Worm (Caenorhabditis elegans) whole organism, L4 larva: ENCODE measurements around the gene unc-39.

ENCODE experiments used
- F10B5.3 ChIP-seq: sonication (generic microtip); optimal IDR thresholded peaks from 2 replicates; lab custom pipeline; 2016; ENCODE audit warnings: mild to moderate bottlenecking, missing genetic modification characterization, missing compliant biosample characterization
- F49E8.2 ChIP-seq: sonication (generic microtip); optimal IDR thresholded peaks from 2 replicates; lab custom pipeline; 2016; ENCODE audit warnings: missing compliant biosample characterization, mild to moderate bottlenecking, missing genetic modification characterization, borderline replicate concordance
- R02D3.7 ChIP-seq: fragments of 150-350 bp; sonication (generic microtip); optimal IDR thresholded peaks from 3 replicates; lab custom pipeline; 2014; ENCODE audit warnings: missing biosample characterization, missing genetic modification characterization
- T20F7.1 ChIP-seq: fragments of 200-800 bp; sonication (Bioruptor generic); optimal IDR thresholded peaks from 2 replicates; lab custom pipeline; 2018; ENCODE audit warnings: mild to moderate bottlenecking, missing genetic modification characterization, missing compliant biosample characterization
- aha-1 ChIP-seq: fragments of 150-350 bp; peaks from one replicate; lab custom pipeline; 2014; ENCODE audit warnings: missing biosample characterization, missing genetic modification characterization
- ama-1 ChIP-seq: fragments of 150-350 bp; optimal IDR thresholded peaks from 2 replicates; lab custom pipeline; 2014; ENCODE audit warnings: inconsistent platforms, mixed read lengths
- arid-1 ChIP-seq: fragments of 200-800 bp; sonication (Bioruptor generic); conservative IDR thresholded peaks from 2 replicates; pipeline ENCODE4 v1.3.6; 2022; ENCODE audit warnings: missing genetic modification reagents, missing genetic modification characterization, missing compliant biosample characterization
- ceh-20 ChIP-seq: fragments of 200-800 bp; sonication (Bioruptor generic); IDR thresholded peaks from 2 replicates; pipeline ENCODE4 v1.3.6; 2022; ENCODE audit warnings: missing genetic modification reagents, missing genetic modification characterization, missing compliant biosample characterization
- ceh-32 ChIP-seq: sonication (generic microtip); optimal IDR thresholded peaks from 2 replicates; lab custom pipeline; 2016; ENCODE audit warnings: mild to moderate bottlenecking, missing genetic modification characterization, missing compliant biosample characterization; ENCODE audit not compliant: poor library complexity
- cey-2 ChIP-seq: sonication (generic microtip); optimal IDR thresholded peaks from 3 replicates; lab custom pipeline; 2017; ENCODE audit warnings: missing genetic modification characterization, mild to moderate bottlenecking, missing compliant biosample characterization, antibody characterized with exemption, borderline replicate concordance; ENCODE audit not compliant: insufficient read depth
- ctbp-1 ChIP-seq: fragments of 200-800 bp; sonication (Bioruptor generic); IDR thresholded peaks from 2 replicates; pipeline ENCODE4 v1.3.6; 2022; ENCODE audit warnings: missing genetic modification reagents, missing genetic modification characterization, missing compliant biosample characterization
- daf-12 ChIP-seq: fragments of 150-350 bp; optimal IDR thresholded peaks from 2 replicates; lab custom pipeline; 2014; ENCODE audit warnings: missing biosample characterization, missing genetic modification reagents, missing genetic modification characterization
- daf-16 ChIP-seq, 3 experiments: sonication (generic microtip); optimal IDR thresholded peaks; 2 replicates each; lab custom pipeline; 2016 to 2017; ENCODE audit warnings: missing genetic modification characterization in 3 of 3, missing genetic modification reagents in 3 of 3, mild to moderate bottlenecking in 2 of 3, missing compliant biosample characterization in 2 of 3, missing biosample characterization in 1 of 3, moderate library complexity in 1 of 3
- egl-43 ChIP-seq: fragments of 200-800 bp; sonication (Bioruptor generic); IDR thresholded peaks from 2 replicates; pipeline ENCODE4 v1.3.6; 2022; ENCODE audit warnings: missing genetic modification reagents, missing genetic modification characterization, missing compliant biosample characterization
- fos-1 ChIP-seq: fragments of 150-350 bp; optimal IDR thresholded peaks from 2 replicates; lab custom pipeline; 2014; ENCODE audit warnings: missing biosample characterization, missing genetic modification characterization
- gei-8 ChIP-seq: fragments of 200-800 bp; sonication (Bioruptor generic); optimal IDR thresholded peaks from 2 replicates; lab custom pipeline; 2018; ENCODE audit warnings: mild to moderate bottlenecking, missing genetic modification characterization, missing compliant biosample characterization
- hlh-11 ChIP-seq: fragments of 200-800 bp; sonication (Bioruptor generic); optimal IDR thresholded peaks from 2 replicates; lab custom pipeline; 2018; ENCODE audit warnings: mild to moderate bottlenecking, missing genetic modification characterization, missing compliant biosample characterization
- hlh-30 ChIP-seq: sonication (generic microtip); optimal IDR thresholded peaks from 2 replicates; lab custom pipeline; 2017; ENCODE audit warnings: antibody characterized with exemption, mild to moderate bottlenecking, missing genetic modification characterization, missing compliant biosample characterization; ENCODE audit not compliant: insufficient read depth
- lim-7 ChIP-seq: fragments of 200-800 bp; sonication (Bioruptor generic); IDR thresholded peaks from 2 replicates; pipeline ENCODE4 v1.3.6; 2022; ENCODE audit warnings: missing genetic modification characterization, missing compliant biosample characterization
- lin-1 ChIP-seq: fragments of 200-800 bp; sonication (Bioruptor generic); IDR thresholded peaks from 2 replicates; pipeline ENCODE4 v1.3.6; 2022; ENCODE audit warnings: missing genetic modification reagents, missing genetic modification characterization, missing compliant biosample characterization
- lin-29 ChIP-seq: fragments of 200-800 bp; sonication (Bioruptor generic); IDR thresholded peaks from 2 replicates; pipeline ENCODE4 v1.3.6; 2022; ENCODE audit warnings: missing genetic modification reagents, missing genetic modification characterization, missing compliant biosample characterization
- lir-3 ChIP-seq: sonication (generic microtip); optimal IDR thresholded peaks from 2 replicates; lab custom pipeline; 2016; ENCODE audit warnings: mild to moderate bottlenecking, missing genetic modification characterization, missing compliant biosample characterization
- madf-5 ChIP-seq, 2 experiments: fragments of 200-800 bp; sonication (Bioruptor generic); IDR thresholded peaks; 2 replicates each; pipeline ENCODE4 v1.3.6; 2022; ENCODE audit warnings: missing compliant biosample characterization in 2 of 2, missing genetic modification characterization in 2 of 2
- madf-9 ChIP-seq: fragments of 200-800 bp; sonication (Bioruptor generic); conservative IDR thresholded peaks from 2 replicates; pipeline ENCODE4 v1.3.6; 2022; ENCODE audit warnings: missing genetic modification reagents, missing genetic modification characterization, missing compliant biosample characterization
- mdl-1 ChIP-seq, 2 experiments: fragments of 150-350 bp in 1 of 2; sonication (generic microtip) in 1 of 2; optimal IDR thresholded peaks; 2 replicates each; lab custom pipeline; 2014 to 2017; ENCODE audit warnings: missing biosample characterization in 2 of 2, missing genetic modification characterization in 2 of 2
- mxl-3 ChIP-seq: fragments of 200-800 bp; sonication (Bioruptor generic); optimal IDR thresholded peaks from 2 replicates; lab custom pipeline; 2018; ENCODE audit warnings: mild to moderate bottlenecking, missing genetic modification characterization, missing compliant biosample characterization
- nhr-10 ChIP-seq: fragments of 150-350 bp; optimal IDR thresholded peaks from 2 replicates; lab custom pipeline; 2014; ENCODE audit warnings: missing biosample characterization, missing genetic modification characterization
- nhr-111 ChIP-seq: fragments of 200-800 bp; sonication (Bioruptor generic); optimal IDR thresholded peaks from 2 replicates; lab custom pipeline; 2018; ENCODE audit warnings: mild to moderate bottlenecking, missing genetic modification characterization, missing compliant biosample characterization
- nhr-28 ChIP-seq: fragments of 150-350 bp; optimal IDR thresholded peaks from 2 replicates; lab custom pipeline; 2014; ENCODE audit warnings: missing biosample characterization, missing genetic modification characterization
- nhr-41 ChIP-seq: fragments of 200-800 bp; sonication (Bioruptor generic); IDR thresholded peaks from 2 replicates; pipeline ENCODE4 v1.3.6; 2022; ENCODE audit warnings: missing genetic modification reagents, missing genetic modification characterization, missing compliant biosample characterization
- nhr-42 ChIP-seq: fragments of 200-800 bp; sonication (Bioruptor generic); IDR thresholded peaks from 2 replicates; pipeline ENCODE4 v1.3.6; 2022; ENCODE audit warnings: missing genetic modification characterization, missing compliant biosample characterization
- nhr-48 ChIP-seq: sonication (generic microtip); optimal IDR thresholded peaks from 2 replicates; lab custom pipeline; 2016; ENCODE audit warnings: mild to moderate bottlenecking, missing genetic modification characterization, missing compliant biosample characterization
- nhr-6 ChIP-seq: fragments of 150-350 bp; optimal IDR thresholded peaks from 2 replicates; lab custom pipeline; 2014; ENCODE audit warnings: missing biosample characterization, missing genetic modification characterization
- nhr-76 ChIP-seq: fragments of 150-350 bp; optimal IDR thresholded peaks from 2 replicates; lab custom pipeline; 2014; ENCODE audit warnings: missing biosample characterization, missing genetic modification characterization
- rbr-2 ChIP-seq: sonication (generic microtip); optimal IDR thresholded peaks from 2 replicates; lab custom pipeline; 2016; ENCODE audit warnings: missing genotype, missing genetic modification characterization, missing compliant biosample characterization
- saeg-2 ChIP-seq: fragments of 200-800 bp; sonication (Bioruptor generic); IDR thresholded peaks from 2 replicates; pipeline ENCODE4 v1.3.6; 2022; ENCODE audit warnings: missing genetic modification reagents, missing genetic modification characterization, missing compliant biosample characterization
- sdz-12 ChIP-seq: fragments of 200-800 bp; sonication (Bioruptor generic); optimal IDR thresholded peaks from 2 replicates; lab custom pipeline; 2018; ENCODE audit warnings: mild to moderate bottlenecking, missing genetic modification characterization, missing compliant biosample characterization
- set-16 ChIP-seq: fragments of 200-800 bp; sonication (Bioruptor generic); IDR thresholded peaks from 2 replicates; pipeline ENCODE4 v1.3.6; 2022; ENCODE audit warnings: missing genetic modification reagents, missing genetic modification characterization, missing compliant biosample characterization
- snpc-1.2 ChIP-seq: fragments of 200-800 bp; sonication (Bioruptor generic); IDR thresholded peaks from 2 replicates; pipeline ENCODE4 v1.3.6; 2022; ENCODE audit warnings: missing genetic modification reagents, missing genetic modification characterization, missing compliant biosample characterization
- unc-62 ChIP-seq, 3 experiments: fragments of 150-350 bp in 1 of 3; sonication (generic microtip); optimal IDR thresholded peaks in 2 of 3; peaks in 1 of 3; 1 replicate in 1 of 3; 2 replicates in 2 of 3; lab custom pipeline; 2014 to 2017; ENCODE audit warnings: missing biosample characterization in 3 of 3, missing genetic modification characterization in 3 of 3, missing genetic modification reagents in 3 of 3, missing genotype in 1 of 3
- vab-7 ChIP-seq: fragments of 200-800 bp; sonication (Bioruptor generic); IDR thresholded peaks from 2 replicates; pipeline ENCODE4 v1.3.6; 2022; ENCODE audit warnings: missing genetic modification reagents, missing genetic modification characterization, missing compliant biosample characterization
- zip-11 ChIP-seq: fragments of 200-800 bp; sonication (Bioruptor generic); IDR thresholded peaks from 2 replicates; pipeline ENCODE4 v1.3.6; 2022; ENCODE audit warnings: missing genetic modification characterization, missing compliant biosample characterization

Gene unc-39

DNA sequence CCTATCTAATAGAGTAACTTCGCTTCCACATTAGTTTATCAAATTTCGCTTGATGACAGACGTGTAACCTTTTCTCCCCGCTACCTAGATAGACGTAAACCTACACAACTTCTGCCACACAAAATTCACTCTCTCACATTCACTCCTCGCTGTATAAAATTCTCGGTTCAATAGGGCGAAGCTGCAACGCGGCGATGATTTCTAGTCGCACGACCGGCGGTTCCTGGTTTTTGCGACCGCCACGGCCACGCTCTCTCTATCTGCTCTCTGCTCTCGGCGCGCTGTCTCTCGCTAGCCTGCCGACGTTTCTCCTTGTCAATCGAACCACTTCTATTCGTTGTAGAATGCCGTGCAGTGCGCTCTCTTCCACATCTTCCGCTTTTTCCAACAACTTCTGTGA, 21.9 kb upstream of the unc-39 start (continued):
- TF ChIP-seq cey-2 (tag; lab: Kevin White, UChicago) (no peak), gei-8 (GFP tag; lab: Kevin White, UChicago) (no peak), F10B5.3 (tag; lab: Kevin White, UChicago) (no peak), nhr-10 (peak; percentile 59), nhr-41 (GFP tag; lab: Robert Waterston, UW) (0 out of 2 replicates have a peak, but pooled peaks have one; percentile 40), egl-43 (GFP tag; lab: Robert Waterston, UW) (peak; percentile 86), nhr-48 (tag; lab: Kevin White, UChicago) (peak; percentile 46)
- TF ChIP-seq, all 104 proteins: peak for 56

DNA sequence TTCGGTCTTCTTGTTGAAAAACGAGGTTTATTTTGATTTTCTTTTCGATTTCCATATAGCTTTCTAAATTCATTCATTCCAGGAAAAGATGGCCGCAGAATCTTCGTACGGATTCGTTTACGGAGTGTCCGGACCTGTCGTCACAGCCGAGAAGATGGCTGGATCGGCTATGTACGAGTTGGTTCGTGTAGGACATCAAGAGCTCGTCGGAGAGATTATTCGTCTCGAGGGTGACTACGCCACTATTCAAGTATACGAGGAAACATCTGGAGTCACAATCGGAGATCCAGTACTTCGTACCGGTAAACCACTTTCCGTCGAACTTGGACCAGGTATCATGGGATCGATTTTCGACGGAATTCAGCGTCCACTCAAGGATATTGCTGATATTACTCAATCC, 21.2 kb upstream of the unc-39 start, which contains the start of gene vha-13:
Gene vha-13, plus strand, starts transcription at position 81 of the 400 bp plus-strand sequence.
- TF ChIP-seq lin-29 (GFP tag; lab: Robert Waterston, UW) (no peak), unc-62 (GFP tag; optimal IDR thresholded peaks at IDR 0.05 in 1 of 2; lab: Kevin White, UChicago) (peak in 1 of 2 experiments; percentile 72), unc-62 (tag; optimal IDR thresholded peaks at IDR 0.05; lab: Kevin White, UChicago) (no peak)

DNA sequence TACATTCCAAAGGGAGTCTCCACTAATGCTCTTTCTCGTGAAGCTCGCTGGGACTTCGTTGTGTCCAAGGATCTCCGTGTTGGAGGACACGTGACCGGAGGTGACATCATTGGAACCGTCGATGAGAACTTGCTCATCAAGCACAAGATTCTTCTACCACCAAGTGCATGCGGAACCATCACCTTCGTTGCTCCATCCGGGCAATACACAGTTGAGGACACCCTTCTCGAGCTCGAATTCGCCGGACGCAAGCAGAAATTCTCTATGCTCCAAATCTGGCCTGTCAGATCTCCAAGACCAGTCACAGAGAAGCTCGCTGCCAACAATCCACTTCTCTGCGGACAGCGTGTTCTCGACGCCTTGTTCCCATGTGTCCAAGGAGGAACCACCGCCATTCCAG, 20.8 kb upstream of the unc-39 start:
- no peak for TF ChIP-seq nhr-76
- no peak for TF ChIP-seq cey-2 (tag; lab: Kevin White, UChicago)
- no peak for TF ChIP-seq mdl-1 (tag; optimal IDR thresholded peaks at IDR 0.05; lab: Kevin White, UChicago)
- TF ChIP-seq daf-12 = no peak
- TF ChIP-seq nhr-111 (GFP tag; lab: Kevin White, UChicago) = no peak
- no peak for TF ChIP-seq ctbp-1 (GFP tag; lab: Robert Waterston, UW)
- peak; percentile 5 for TF ChIP-seq mxl-3 (GFP tag; lab: Kevin White, UChicago)
- peak; percentile 81 for TF ChIP-seq aha-1
- no peak for TF ChIP-seq R02D3.7 (tag; lab: Kevin White, UChicago)
- no peak for TF ChIP-seq lin-1
- TF ChIP-seq set-16 (GFP tag; lab: Robert Waterston, UW) = peak; percentile 56
- TF ChIP-seq, all 104 proteins: peak for 3

DNA sequence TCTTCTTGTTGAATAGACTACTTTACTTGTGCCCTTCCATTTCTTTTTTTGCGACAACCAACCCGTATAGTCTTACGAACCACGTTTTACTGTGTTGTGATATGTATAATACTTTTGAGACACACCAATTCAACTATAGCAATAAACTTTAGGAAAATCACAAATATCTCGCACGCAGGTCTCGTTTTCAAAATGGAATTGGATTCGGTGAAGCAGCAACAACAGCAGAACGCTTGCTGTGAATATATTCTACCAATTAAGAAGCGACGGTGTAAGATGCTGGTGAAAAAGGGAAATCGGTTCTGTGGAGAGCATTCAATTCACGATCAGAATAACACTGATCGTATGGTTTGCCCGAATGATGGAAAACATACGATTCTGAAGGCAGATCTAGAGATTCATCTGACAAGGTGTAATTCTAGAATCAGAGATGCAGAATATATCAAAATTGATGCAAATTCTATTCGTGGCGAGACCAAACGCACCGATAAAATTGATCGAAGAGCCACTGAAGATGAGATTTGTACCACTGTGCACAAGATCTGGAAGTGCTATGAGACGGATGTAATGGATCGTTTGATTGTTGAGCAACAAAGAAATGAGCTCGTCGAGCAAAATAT, 18.5 kb upstream of the unc-39 start, which contains the start of gene Y49A3A.3:
Gene Y49A3A.3, plus strand, starts transcription at position 153 of the 620 bp plus-strand sequence.
- TF ChIP-seq mxl-3 (GFP tag; lab: Kevin White, UChicago) = peak; percentile 9
- 0 out of 2 replicates have a peak, but pooled peaks have one; percentile 27 for TF ChIP-seq nhr-42 (GFP tag; lab: Robert Waterston, UW)
- peak; percentile 60 for TF ChIP-seq T20F7.1 (GFP tag; lab: Kevin White, UChicago)
- TF ChIP-seq nhr-6 (tag; lab: Kevin White, UChicago) = peak; percentile 56
- TF ChIP-seq nhr-28 (tag; lab: Kevin White, UChicago) = no peak
- TF ChIP-seq daf-16 (GFP tag; optimal IDR thresholded peaks at IDR 0.05; lab: Kevin White, UChicago) = peak in 1 of 2 experiments; percentile 28
- TF ChIP-seq daf-16 (tag; optimal IDR thresholded peaks at IDR 0.05; lab: Kevin White, UChicago) = peak; percentile 61
- TF ChIP-seq hlh-30 (tag; lab: Kevin White, UChicago) = no peak
- TF ChIP-seq lim-7 = no peak
- TF ChIP-seq hlh-11 = peak; percentile 55
- TF ChIP-seq fos-1 (tag; lab: Kevin White, UChicago) = no peak
- no peak for TF ChIP-seq lir-3 (tag; lab: Kevin White, UChicago)
- TF ChIP-seq snpc-1.2 (GFP tag; lab: Robert Waterston, UW) = peak; percentile 68; the same call in 1 of the 2 replicates
- no peak for TF ChIP-seq ceh-20 (GFP tag; lab: Robert Waterston, UW)
- TF ChIP-seq zip-11 (GFP tag; lab: Robert Waterston, UW) = 0 out of 2 replicates have a peak, but pooled peaks have one; percentile 22
- no peak for TF ChIP-seq gei-8 (GFP tag; lab: Kevin White, UChicago)
- TF ChIP-seq ama-1 (lab: Kevin White, UChicago) = peak; percentile 80
- peak; percentile 58; the same call in 1 of the 2 replicates for TF ChIP-seq arid-1 (GFP tag; lab: Robert Waterston, UW)
- TF ChIP-seq F49E8.2 (tag; lab: Kevin White, UChicago) = no peak
- peak; percentile 49; the same call in 1 of the 2 replicates for TF ChIP-seq vab-7 (GFP tag; lab: Robert Waterston, UW)
- 0 out of 2 replicates have a peak, but pooled peaks have one; percentile 48 for TF ChIP-seq saeg-2 (GFP tag; lab: Robert Waterston, UW)
- no peak for TF ChIP-seq ceh-32
- peak; percentile 85 for TF ChIP-seq sdz-12
- peak; percentile 69; the same call in 1 of the 2 replicates for TF ChIP-seq egl-43 (GFP tag; lab: Robert Waterston, UW)
- no peak for TF ChIP-seq rbr-2
- peak; percentile 30; the same call in 1 of the 2 replicates for TF ChIP-seq madf-9 (GFP tag; lab: Robert Waterston, UW)
- 0 out of 4 replicates have a peak, but pooled peaks have one; percentile 3 to 18 for TF ChIP-seq madf-5 (GFP tag; IDR thresholded peaks at IDR 0.05; lab: Robert Waterston, UW)
